Fruit fly (Drosophila melanogaster) whole organism, embryonic: ENCODE results near the gene CG44261.

Experiments used
- ATbp ChIP-seq: fragments of 200-800 bp; sonication (Bioruptor generic); optimal IDR thresholded peaks from 2 replicates; lab custom pipeline; 2017; ENCODE audit warnings: missing biosample characterization, mild to moderate bottlenecking, missing genetic modification characterization, missing genetic modification reagents
- Antp ChIP-seq: fragments of 200-800 bp; sonication (Bioruptor generic); optimal IDR thresholded peaks from 3 replicates; lab custom pipeline; 2016; ENCODE audit warnings: missing biosample characterization, missing genetic modification characterization
- Asciz ChIP-seq: fragments of 200-800 bp; sonication (Bioruptor generic); optimal IDR thresholded peaks from 2 replicates; lab custom pipeline; 2017; ENCODE audit warnings: missing biosample characterization, mild to moderate bottlenecking, missing genetic modification characterization, missing genetic modification reagents
- B-H2 ChIP-seq: fragments of 200-800 bp; sonication (Bioruptor generic); optimal IDR thresholded peaks from 2 replicates; lab custom pipeline; 2018; ENCODE audit warnings: missing biosample characterization, mild to moderate bottlenecking, missing genetic modification characterization
- CG11456 ChIP-seq: fragments of 200-800 bp; sonication (Bioruptor generic); IDR thresholded peaks from 3 replicates; pipeline ENCODE4 v1.3.6; 2022; ENCODE audit warnings: missing biosample characterization, missing genetic modification characterization
- CG11695 ChIP-seq: fragments of 200-800 bp; sonication (Bioruptor generic); IDR thresholded peaks from 3 replicates; pipeline ENCODE4 v1.3.6; 2022; ENCODE audit warnings: missing biosample characterization, missing genetic modification characterization
- CG12236 ChIP-seq: fragments of 200-800 bp; sonication (Bioruptor generic); optimal IDR thresholded peaks from 2 replicates; lab custom pipeline; 2016; ENCODE audit warnings: missing biosample characterization, missing genetic modification characterization
- CG12744 ChIP-seq: fragments of 200-800 bp; sonication (Bioruptor generic); optimal IDR thresholded peaks from 2 replicates; lab custom pipeline; 2016; ENCODE audit warnings: missing biosample characterization, missing genetic modification characterization
- CG13296 ChIP-seq: fragments of 200-800 bp; sonication (Bioruptor generic); optimal IDR thresholded peaks from 3 replicates; lab custom pipeline; 2018; ENCODE audit warnings: missing biosample characterization, mild to moderate bottlenecking, missing genetic modification characterization
- CG17829 ChIP-seq: fragments of 200-800 bp; optimal IDR thresholded peaks from 2 replicates; lab custom pipeline; 2019; ENCODE audit warnings: missing biosample characterization, mild to moderate bottlenecking, missing genetic modification characterization, moderate library complexity
- CG2120 ChIP-seq: fragments of 200-800 bp; sonication (Bioruptor generic); optimal IDR thresholded peaks from 3 replicates; lab custom pipeline; 2016; ENCODE audit warnings: missing biosample characterization, missing genetic modification characterization
- CG2712 ChIP-seq: fragments of 200-800 bp; optimal IDR thresholded peaks from 3 replicates; lab custom pipeline; 2019; ENCODE audit warnings: missing biosample characterization, mild to moderate bottlenecking, missing genetic modification characterization, moderate library complexity
- CG30020 ChIP-seq: fragments of 200-800 bp; optimal IDR thresholded peaks from 2 replicates; lab custom pipeline; 2019; ENCODE audit warnings: missing biosample characterization, mild to moderate bottlenecking, missing genetic modification characterization, moderate library complexity
- CG32772 ChIP-seq: fragments of 200-800 bp; sonication (Bioruptor generic); IDR thresholded peaks from 2 replicates; pipeline ENCODE4 v1.3.6; 2022; ENCODE audit warnings: missing biosample characterization, missing genetic modification characterization
- CG34224 ChIP-seq: fragments of 200-800 bp; sonication (Bioruptor generic); IDR thresholded peaks from 3 replicates; pipeline ENCODE4 v1.3.6; 2022; ENCODE audit warnings: missing biosample characterization, missing genetic modification characterization; ENCODE audit not compliant: partially characterized antibody
- CG4404 ChIP-seq: fragments of 200-800 bp; sonication (Bioruptor generic); IDR thresholded peaks from 2 replicates; pipeline ENCODE4 v1.3.6; 2022; ENCODE audit warnings: missing biosample characterization, missing genetic modification characterization
- Chrac-16 ChIP-seq: fragments of 200-800 bp; sonication (Bioruptor generic); optimal IDR thresholded peaks from 3 replicates; lab custom pipeline; 2016; ENCODE audit warnings: missing biosample characterization, missing genetic modification characterization
- CkIIα-i1 ChIP-seq: fragments of 200-800 bp; sonication (Bioruptor generic); IDR thresholded peaks from 2 replicates; pipeline ENCODE4 v1.3.6; 2022; ENCODE audit warnings: missing biosample characterization, missing genetic modification characterization
- Dp ChIP-seq: fragments of 200-800 bp; sonication (Bioruptor generic); optimal IDR thresholded peaks from 2 replicates; lab custom pipeline; 2018; ENCODE audit warnings: missing biosample characterization, mild to moderate bottlenecking, missing genetic modification characterization, moderate library complexity
- Dref ChIP-seq: fragments of 200-800 bp; sonication (Bioruptor generic); IDR thresholded peaks from 2 replicates; pipeline ENCODE4 v1.3.6; 2022; ENCODE audit warnings: missing biosample characterization, missing genetic modification characterization
- Fer1 ChIP-seq: fragments of 200-800 bp; sonication (Bioruptor generic); optimal IDR thresholded peaks from 2 replicates; lab custom pipeline; 2017; ENCODE audit warnings: missing biosample characterization, mild to moderate bottlenecking, missing genetic modification characterization
- Hmr ChIP-seq: fragments of 200-800 bp; sonication (Bioruptor generic); optimal IDR thresholded peaks from 3 replicates; lab custom pipeline; 2017; ENCODE audit warnings: mild to moderate bottlenecking, missing biosample characterization, missing genetic modification reagents, missing genetic modification characterization
- Hr78 ChIP-seq, 2 experiments: fragments of 200-800 bp in 1 of 2; fragments of >200 bp in 1 of 2; sonication (Bioruptor generic) in 1 of 2; optimal IDR thresholded peaks; 2 replicates each; lab custom pipeline; 2017 to 2019; ENCODE audit warnings: missing biosample characterization in 2 of 2, missing genetic modification characterization in 2 of 2, mild to moderate bottlenecking in 1 of 2, moderate library complexity in 1 of 2
- Kr ChIP-seq: fragments of 200-800 bp; sonication (Bioruptor generic); optimal IDR thresholded peaks from 2 replicates; lab custom pipeline; 2017; ENCODE audit warnings: missing biosample characterization, mild to moderate bottlenecking, missing genetic modification characterization
- Myb ChIP-seq: fragments of 200-800 bp; sonication (Bioruptor generic); optimal IDR thresholded peaks from 2 replicates; lab custom pipeline; 2016; ENCODE audit warnings: missing biosample characterization, missing genetic modification characterization
- Pdp1 ChIP-seq, 2 experiments: fragments of 200-800 bp; sonication (Bioruptor generic); optimal IDR thresholded peaks; 3 replicates each; lab custom pipeline; 2016; ENCODE audit warnings: missing biosample characterization in 2 of 2, missing genetic modification characterization in 2 of 2, mild to moderate bottlenecking in 1 of 2, moderate library complexity in 1 of 2
- Poxn ChIP-seq: fragments of 200-800 bp; sonication (Bioruptor generic); IDR thresholded peaks from 2 replicates; pipeline ENCODE4 v1.3.6; 2022; ENCODE audit warnings: missing biosample characterization, missing genetic modification characterization
- Spps ChIP-seq: fragments of 200-800 bp; sonication (Bioruptor generic); optimal IDR thresholded peaks from 2 replicates; lab custom pipeline; 2018; ENCODE audit warnings: missing biosample characterization, mild to moderate bottlenecking, missing genetic modification characterization
- Sry-β ChIP-seq: fragments of 200-800 bp; sonication (Bioruptor generic); optimal IDR thresholded peaks from 2 replicates; lab custom pipeline; 2018; ENCODE audit warnings: missing biosample characterization, mild to moderate bottlenecking, missing genetic modification characterization, moderate library complexity
- Vsx1 ChIP-seq: fragments of 200-800 bp; sonication (Bioruptor generic); optimal IDR thresholded peaks from 2 replicates; lab custom pipeline; 2017; ENCODE audit warnings: missing biosample characterization, mild to moderate bottlenecking, missing genetic modification characterization, missing genetic modification reagents
- abd-A ChIP-seq: fragments of 200-800 bp; sonication (Bioruptor generic); optimal IDR thresholded peaks from 3 replicates; lab custom pipeline; 2019; ENCODE audit warnings: missing biosample characterization, mild to moderate bottlenecking, missing genetic modification characterization, moderate library complexity
- ara ChIP-seq: fragments of 200-800 bp; sonication (Bioruptor generic); IDR thresholded peaks from 2 replicates; pipeline ENCODE4 v1.3.6; 2022; ENCODE audit warnings: missing biosample characterization, missing genetic modification characterization
- dan ChIP-seq: fragments of 200-800 bp; sonication (Bioruptor generic); IDR thresholded peaks from 2 replicates; pipeline ENCODE4 v1.3.6; 2022; ENCODE audit warnings: missing biosample characterization, missing genetic modification characterization
- emc ChIP-seq: fragments of 200-800 bp; sonication (Bioruptor generic); optimal IDR thresholded peaks from 2 replicates; lab custom pipeline; 2016; ENCODE audit warnings: missing biosample characterization, missing genetic modification characterization
- esg ChIP-seq: fragments of 200-800 bp; sonication (Bioruptor generic); conservative IDR thresholded peaks from 2 replicates; pipeline ENCODE4 v1.3.6; 2022; ENCODE audit warnings: missing biosample characterization, missing genetic modification characterization
- gcm ChIP-seq: fragments of 200-800 bp; sonication (Bioruptor generic); optimal IDR thresholded peaks from 2 replicates; lab custom pipeline; 2019; ENCODE audit warnings: missing biosample characterization, mild to moderate bottlenecking, missing genetic modification characterization, moderate library complexity
- gfzf ChIP-seq: fragments of 200-800 bp; sonication (Bioruptor generic); optimal IDR thresholded peaks from 2 replicates; lab custom pipeline; 2016; ENCODE audit warnings: missing biosample characterization, mild to moderate bottlenecking, missing genetic modification characterization, moderate library complexity
- gro ChIP-seq: fragments of 200-800 bp; sonication (Bioruptor generic); optimal IDR thresholded peaks from 2 replicates; lab custom pipeline; 2016; ENCODE audit warnings: missing biosample characterization, missing genetic modification characterization
- hkb ChIP-seq, 2 experiments: fragments of 200-800 bp in 1 of 2; fragments of >200 bp in 1 of 2; sonication (Bioruptor generic) in 1 of 2; IDR thresholded peaks in 1 of 2; optimal IDR thresholded peaks in 1 of 2; 2 replicates each; pipeline versions ENCODE4 v1.3.6 to Lab custom; 2017 to 2022; ENCODE audit warnings: missing biosample characterization in 1 of 2, missing genetic modification characterization in 1 of 2
- inv ChIP-seq: fragments of 200-800 bp; sonication (Bioruptor generic); IDR thresholded peaks from 2 replicates; pipeline ENCODE4 v1.3.6; 2022; ENCODE audit warnings: missing biosample characterization, missing genetic modification characterization; ENCODE audit not compliant: partially characterized antibody
- jing ChIP-seq: fragments of 200-800 bp; sonication (Bioruptor generic); optimal IDR thresholded peaks from 2 replicates; lab custom pipeline; 2018; ENCODE audit warnings: missing biosample characterization, mild to moderate bottlenecking, missing genetic modification characterization
- kay ChIP-seq: fragments of 200-800 bp; sonication (Bioruptor generic); optimal IDR thresholded peaks from 2 replicates; lab custom pipeline; 2016; ENCODE audit warnings: missing biosample characterization, missing genetic modification characterization
- mirr ChIP-seq: fragments of 200-800 bp; sonication (Bioruptor generic); optimal IDR thresholded peaks from 3 replicates; lab custom pipeline; 2018; ENCODE audit warnings: missing biosample characterization, mild to moderate bottlenecking, missing genetic modification characterization
- pho ChIP-seq: fragments of 200-800 bp; sonication (Bioruptor generic); optimal IDR thresholded peaks from 2 replicates; lab custom pipeline; 2016; ENCODE audit warnings: missing biosample characterization, missing genetic modification characterization
- ro ChIP-seq: fragments of 200-800 bp; sonication (Bioruptor generic); IDR thresholded peaks from 2 replicates; pipeline ENCODE4 v1.3.6; 2022; ENCODE audit warnings: missing biosample characterization, missing genetic modification characterization
- schlank ChIP-seq: fragments of 200-800 bp; sonication (Bioruptor generic); optimal IDR thresholded peaks from 2 replicates; lab custom pipeline; 2018; ENCODE audit warnings: missing biosample characterization, mild to moderate bottlenecking, missing genetic modification characterization
- slou ChIP-seq: fragments of 200-800 bp; sonication (Bioruptor generic); optimal IDR thresholded peaks from 3 replicates; lab custom pipeline; 2016; ENCODE audit warnings: missing biosample characterization, missing genetic modification characterization
- sob ChIP-seq: fragments of 200-800 bp; sonication (Bioruptor generic); IDR thresholded peaks from 2 replicates; pipeline ENCODE4 v1.3.6; 2022; ENCODE audit warnings: missing biosample characterization, missing genetic modification characterization
- trem ChIP-seq: fragments of 200-800 bp; optimal IDR thresholded peaks from 3 replicates; lab custom pipeline; 2019; ENCODE audit warnings: missing biosample characterization, mild to moderate bottlenecking, missing genetic modification characterization, moderate library complexity
- tup ChIP-seq: fragments of 200-800 bp; sonication (Bioruptor generic); optimal IDR thresholded peaks from 2 replicates; lab custom pipeline; 2016; ENCODE audit warnings: missing biosample characterization, mild to moderate bottlenecking, missing genetic modification characterization, moderate library complexity

CG44261 gene

dm6 chr3R:9428189-9428699, 20.3 kb upstream of the CG44261 start (continued):
- TF ChIP-seq Hr78 (GFP tag; optimal IDR thresholded peaks at IDR 0.05; lab: Kevin White, UChicago), result peak in 1 of 2 experiments; percentile 17
- TF ChIP-seq inv (GFP tag; lab: Robert Waterston, UW), result no peak
- TF ChIP-seq CG32772 (GFP tag; lab: Robert Waterston, UW), result no peak
- TF ChIP-seq CG17829 (tag; lab: Kevin White, UChicago), result peak; percentile 14
- peak; percentile 75 for TF ChIP-seq CG13296 (GFP tag; lab: Kevin White, UChicago)
- TF ChIP-seq Vsx1 (GFP tag; lab: Kevin White, UChicago), result peak; percentile 49
- peak in 1 of 2 experiments; percentile 68 for TF ChIP-seq Pdp1 (GFP tag; optimal IDR thresholded peaks at IDR 0.05; lab: Kevin White, UChicago)
- TF ChIP-seq sob (GFP tag; lab: Robert Waterston, UW), result peak; percentile 42; the same call in 1 of the 2 replicates
- TF ChIP-seq Hmr (GFP tag; lab: Kevin White, UChicago), result peak; percentile 42
- no peak for TF ChIP-seq dan (GFP tag; lab: Robert Waterston, UW)
- TF ChIP-seq CG2120 (GFP tag; lab: Kevin White, UChicago), result peak; percentile 8
- TF ChIP-seq trem (tag; lab: Kevin White, UChicago), result no peak
- peak; percentile 46 for TF ChIP-seq gcm
- no peak for TF ChIP-seq CG11456 (GFP tag; lab: Robert Waterston, UW)
- TF ChIP-seq Poxn (GFP tag; lab: Robert Waterston, UW), result no peak
- no peak for TF ChIP-seq Chrac-16 (GFP tag; lab: Kevin White, UChicago)
- TF ChIP-seq CG11695 (GFP tag; lab: Robert Waterston, UW), result peak; percentile 49; the same call in 1 of the 3 replicates
- TF ChIP-seq slou (GFP tag; lab: Kevin White, UChicago), result no peak
- no peak for TF ChIP-seq tup
- TF ChIP-seq ara (GFP tag; lab: Robert Waterston, UW), result no peak
- peak; percentile 75 for TF ChIP-seq Fer1 (GFP tag; lab: Kevin White, UChicago)
- peak; percentile 79 for TF ChIP-seq gro (GFP tag; lab: Kevin White, UChicago)
- no peak for TF ChIP-seq esg (GFP tag; lab: Robert Waterston, UW)
- TF ChIP-seq kay (GFP tag; lab: Kevin White, UChicago), result no peak
- no peak for TF ChIP-seq Dp
- no peak for TF ChIP-seq CkIIα-i1 (GFP tag; lab: Robert Waterston, UW)
- TF ChIP-seq Asciz (GFP tag; lab: Kevin White, UChicago), result peak; percentile 64
- peak; percentile 89 for TF ChIP-seq mirr (GFP tag; lab: Kevin White, UChicago)
- TF ChIP-seq CG4404 (GFP tag; lab: Robert Waterston, UW), result no peak
- no peak for TF ChIP-seq Spps (tag; lab: Kevin White, UChicago)
- TF ChIP-seq CG34224 (GFP tag; lab: Robert Waterston, UW), result peak; percentile 72; the same call in 2 of the 3 replicates
- TF ChIP-seq Kr (GFP tag; lab: Kevin White, UChicago), result peak; percentile 20
- no peak for TF ChIP-seq CG12744 (GFP tag; lab: Kevin White, UChicago)
- TF ChIP-seq ATbp (GFP tag; lab: Kevin White, UChicago), result peak; percentile 71
- peak; percentile 41 for TF ChIP-seq schlank (tag; lab: Kevin White, UChicago)
- no peak for TF ChIP-seq gfzf
- TF ChIP-seq B-H2, result peak; percentile 35
- TF ChIP-seq hkb (optimal IDR thresholded peaks at IDR 0.05; lab: Kevin White, UChicago), result no peak
- TF ChIP-seq hkb (GFP tag; IDR thresholded peaks at IDR 0.05; lab: Robert Waterston, UW), result peak; percentile 62
- TF ChIP-seq Myb (GFP tag; lab: Kevin White, UChicago), result no peak
- TF ChIP-seq Antp, result no peak
- TF ChIP-seq emc (GFP tag; lab: Kevin White, UChicago), result no peak
- no peak for TF ChIP-seq jing (GFP tag; lab: Kevin White, UChicago)
- no peak for TF ChIP-seq CG12236 (GFP tag; lab: Kevin White, UChicago)
- no peak for TF ChIP-seq CG30020 (tag; lab: Kevin White, UChicago)
- no peak for TF ChIP-seq Sry-β (GFP tag; lab: Kevin White, UChicago)
- TF ChIP-seq ro (GFP tag; lab: Robert Waterston, UW), result no peak
- no peak for TF ChIP-seq Dref (GFP tag; lab: Robert Waterston, UW)
- TF ChIP-seq abd-A (tag; lab: Kevin White, UChicago), result peak; percentile 58
- no peak for TF ChIP-seq pho (GFP tag; lab: Kevin White, UChicago)
- TF ChIP-seq CG2712 (tag; lab: Kevin White, UChicago), result no peak
